Worm (Caenorhabditis elegans) whole organism, L3 larva: ENCODE measurements around the gene ctf-4.

ENCODE experiments used
- R02D3.7 ChIP-seq: fragments of 150-350 bp; optimal IDR thresholded peaks from 2 replicates; lab custom pipeline; 2014; ENCODE audit warnings: missing biosample characterization, missing genetic modification characterization
- aly-2 ChIP-seq: fragments of 150-350 bp; optimal IDR thresholded peaks from 2 replicates; lab custom pipeline; 2014; ENCODE audit warnings: missing biosample characterization, missing genetic modification characterization
- ceh-82 ChIP-seq: fragments of 150-350 bp; optimal IDR thresholded peaks from 2 replicates; lab custom pipeline; 2014; ENCODE audit warnings: missing biosample characterization, missing genetic modification characterization
- fkh-10 ChIP-seq: sonication (generic microtip); optimal IDR thresholded peaks from 2 replicates; lab custom pipeline; 2017; ENCODE audit warnings: missing biosample characterization, missing genetic modification reagents, missing genetic modification characterization
- fos-1 ChIP-seq: fragments of 150-350 bp; optimal IDR thresholded peaks from 2 replicates; lab custom pipeline; 2014; ENCODE audit warnings: missing biosample characterization, missing genetic modification characterization
- jun-1 ChIP-seq: fragments of 150-350 bp; optimal IDR thresholded peaks from 2 replicates; lab custom pipeline; 2014; ENCODE audit warnings: missing biosample characterization, missing genetic modification reagents, missing genetic modification characterization
- lin-39 ChIP-seq: fragments of 150-350 bp; optimal IDR thresholded peaks from 2 replicates; lab custom pipeline; 2018; ENCODE audit warnings: missing biosample characterization, missing genetic modification reagents, missing genetic modification characterization
- mdl-1 ChIP-seq: fragments of 150-350 bp; optimal IDR thresholded peaks from 2 replicates; lab custom pipeline; 2014; ENCODE audit warnings: missing biosample characterization, missing genetic modification characterization
- nhr-76 ChIP-seq: fragments of 150-350 bp; sonication (generic microtip); optimal IDR thresholded peaks from 5 replicates; lab custom pipeline; 2014; ENCODE audit warnings: missing biosample characterization, missing genetic modification characterization
- pha-4 ChIP-seq: fragments of 150-350 bp; optimal IDR thresholded peaks from 2 replicates; lab custom pipeline; 2014; ENCODE audit warnings: missing biosample characterization, missing genetic modification reagents, missing genetic modification characterization
- skn-1 ChIP-seq: fragments of 150-350 bp; optimal IDR thresholded peaks from 2 replicates; lab custom pipeline; 2014; ENCODE audit warnings: missing biosample characterization, missing genetic modification characterization
- zag-1 ChIP-seq: fragments of 150-350 bp; optimal IDR thresholded peaks from 2 replicates; lab custom pipeline; 2014; ENCODE audit warnings: missing biosample characterization, missing genetic modification characterization

ce11 chrV:10955681-10956476, 9.5 kb downstream of the ctf-4 start, which contains the start of gene F17C11.13:
- no peak for TF ChIP-seq fkh-10 (GFP tag; lab: Kevin White, UChicago)
- no peak for TF ChIP-seq pha-4
- TF ChIP-seq fos-1 (tag; lab: Kevin White, UChicago), result no peak
- no peak for TF ChIP-seq zag-1 (tag; lab: Kevin White, UChicago)
- no peak for TF ChIP-seq jun-1 (tag; lab: Kevin White, UChicago)
- no peak for TF ChIP-seq mdl-1 (tag; lab: Kevin White, UChicago)
- no peak for TF ChIP-seq ceh-82 (tag; lab: Kevin White, UChicago)
- no peak for TF ChIP-seq lin-39 (tag; lab: Kevin White, UChicago)
- no peak for TF ChIP-seq aly-2 (tag; lab: Kevin White, UChicago)
- no peak for TF ChIP-seq nhr-76 (tag; lab: Kevin White, UChicago)
- no peak for TF ChIP-seq skn-1
- no peak for TF ChIP-seq R02D3.7
